Worm (Caenorhabditis elegans) whole organism, late embryonic: Measurements from ENCODE around the gene R05A10.7.

Source experiments
- ama-1 ChIP-seq: fragments of 150-350 bp; optimal IDR thresholded peaks from 2 replicates; lab custom pipeline; 2014
- elt-4 ChIP-seq: sonication (generic microtip); optimal IDR thresholded peaks from 2 replicates; lab custom pipeline; 2016; ENCODE audit warnings: missing genetic modification characterization, missing compliant biosample characterization
- hlh-30 ChIP-seq: sonication (generic microtip); optimal IDR thresholded peaks from 2 replicates; lab custom pipeline; 2017; ENCODE audit warnings: antibody characterized with exemption, missing genetic modification characterization, missing compliant biosample characterization; ENCODE audit not compliant: insufficient read depth
- hlh-8 ChIP-seq: sonication (generic microtip); optimal IDR thresholded peaks from 2 replicates; lab custom pipeline; 2016; ENCODE audit warnings: missing genotype, missing genetic modification characterization, missing compliant biosample characterization
- odd-2 ChIP-seq: sonication (generic microtip); optimal IDR thresholded peaks from 2 replicates; lab custom pipeline; 2017; ENCODE audit warnings: antibody characterized with exemption, mild to moderate bottlenecking, missing genetic modification characterization, missing compliant biosample characterization
- pros-1 ChIP-seq: fragments of 150-350 bp; optimal IDR thresholded peaks from 2 replicates; lab custom pipeline; 2014; ENCODE audit warnings: missing biosample characterization, missing genetic modification reagents, missing genetic modification characterization

- TF ChIP-seq pros-1 (tag; lab: Kevin White, UChicago): no peak
- TF ChIP-seq elt-4 (tag; lab: Kevin White, UChicago): no peak
- TF ChIP-seq hlh-30 (tag; lab: Kevin White, UChicago): no peak
- TF ChIP-seq odd-2 (tag; lab: Kevin White, UChicago): no peak
- TF ChIP-seq ama-1 (lab: Kevin White, UChicago): no peak
- TF ChIP-seq hlh-8 (tag; lab: Kevin White, UChicago): no peak
These were observed 4.6 kb downstream of the R05A10.7 start, which contains the start of gene R05A10.8 for ce11 chrIV:14158086-14158485.
